Worm (Caenorhabditis elegans): Measurements from ENCODE around the gene Y105C5B.15.

DNA sequence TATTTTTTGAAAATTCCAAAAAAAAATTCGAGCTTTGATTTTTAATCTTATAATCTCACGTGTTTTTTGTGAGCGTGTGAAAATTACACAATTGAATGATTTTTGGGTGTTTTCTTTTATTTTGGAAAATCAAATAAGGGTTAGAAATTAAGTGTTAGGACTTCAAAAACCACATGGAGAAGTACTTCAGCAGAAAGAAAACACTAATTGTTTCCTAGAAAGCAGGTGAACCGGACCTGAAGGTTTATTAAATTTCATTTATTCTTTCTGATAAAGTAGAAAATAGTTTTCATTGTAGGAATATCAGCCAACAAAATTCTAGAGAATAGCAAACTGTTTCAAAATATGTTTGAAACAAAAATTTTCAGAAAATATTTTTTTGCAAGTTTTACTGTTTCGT is 43.5 kb upstream of the Y105C5B.15 start:
- TF ChIP-seq pag-3 (tag; optimal IDR thresholded peaks at IDR 0.05; ENCODE audit: borderline replicate concordance) (no peak), nhr-232 (tag; optimal IDR thresholded peaks at IDR 0.05) (no peak), pqm-1 (tag; optimal IDR thresholded peaks at IDR 0.05) (no peak), elt-2 (tag; optimal IDR thresholded peaks at IDR 0.05) (no peak), nfya-1 (tag; optimal IDR thresholded peaks at IDR 0.05) (no peak), hlh-15 (tag; optimal IDR thresholded peaks at IDR 0.05) (no peak)

Measured in whole organism, late embryonic.